Fruit fly (Drosophila melanogaster): Measurements from ENCODE around the gene Cpsf100.

Gene Cpsf100

DNA sequence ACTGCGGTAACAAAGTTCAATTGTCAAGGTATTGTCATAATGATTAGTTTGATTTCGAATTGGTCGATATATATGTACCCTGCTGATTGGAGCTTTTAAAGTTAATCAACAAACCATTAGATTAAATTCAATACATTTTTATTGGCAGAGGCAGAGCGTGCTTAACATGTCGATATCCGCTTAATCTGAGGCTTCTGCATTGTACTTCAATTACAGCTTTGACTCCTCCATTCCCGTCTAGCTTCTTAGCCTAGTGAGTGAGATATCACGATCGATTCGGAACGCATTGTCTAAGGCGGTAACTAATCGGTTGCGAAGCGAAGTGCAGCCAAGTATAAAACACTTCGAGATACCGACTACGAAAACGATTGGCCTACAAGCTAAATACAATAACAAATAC lies 1.8 kb upstream of the Cpsf100 start, which contains the start of gene Ssl2:
Ssl2 (minus strand) TSS at position 101 of the 400 bp plus-strand sequence.
- no peak for TF ChIP-seq toe (GFP tag; optimal IDR thresholded peaks at IDR 0.05)
- no peak for TF ChIP-seq tj (GFP tag; optimal IDR thresholded peaks at IDR 0.05)
- TF ChIP-seq CG12768 (GFP tag; optimal IDR thresholded peaks at IDR 0.05), result no peak
- TF ChIP-seq CG33017 (tag; optimal IDR thresholded peaks at IDR 0.05), result no peak
- TF ChIP-seq ovo (GFP tag; optimal IDR thresholded peaks at IDR 0.05), result no peak
- TF ChIP-seq cic (GFP tag; optimal IDR thresholded peaks at IDR 0.05), result no peak
- TF ChIP-seq CG7101 (tag; optimal IDR thresholded peaks at IDR 0.05), result no peak

DNA sequence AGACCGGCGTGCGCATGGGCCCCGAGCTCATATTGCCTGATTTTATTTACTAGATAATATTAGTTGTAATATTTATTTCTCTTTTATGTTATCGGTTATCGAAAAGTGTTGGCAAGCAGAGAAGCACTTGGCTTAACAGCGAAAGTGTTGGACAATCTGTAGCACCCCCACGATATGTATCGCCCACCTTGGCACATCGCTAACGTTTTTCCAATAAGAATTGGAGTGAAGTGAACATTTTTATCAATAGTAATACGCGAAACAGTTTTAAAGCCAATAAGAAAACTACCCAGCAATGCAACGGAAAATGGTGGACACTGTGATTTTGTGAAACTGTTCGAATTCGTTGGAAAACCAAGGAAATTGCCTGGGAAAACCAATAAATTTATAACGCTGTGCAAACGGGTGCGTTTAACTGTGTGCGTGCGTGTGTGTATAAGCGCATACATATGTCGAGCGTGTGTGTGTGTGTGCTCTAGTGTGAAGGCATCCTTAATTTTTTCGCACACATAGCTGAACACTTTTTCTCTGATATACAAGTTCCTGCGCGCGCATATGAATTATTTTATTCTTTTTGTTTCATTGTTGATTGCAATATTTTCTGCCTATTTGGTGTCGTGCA lies 4.7 kb downstream of the Cpsf100 start, which contains the start of the genes Slu7 and Pkc98E:
Slu7 (minus strand) TSS at position 112 of the 622 bp plus-strand sequence.
Pkc98E (plus strand) TSS at position 197 of the 622 bp plus-strand sequence.
- peak; percentile 79 for TF ChIP-seq CG12768 (GFP tag; optimal IDR thresholded peaks at IDR 0.05)
- peak; percentile 65 for TF ChIP-seq Clk (GFP tag; optimal IDR thresholded peaks at IDR 0.05)
- no peak for TF ChIP-seq tj (GFP tag; optimal IDR thresholded peaks at IDR 0.05)
- TF ChIP-seq Mnt (GFP tag; optimal IDR thresholded peaks at IDR 0.05), result peak; percentile 81
- peak; percentile 62 for TF ChIP-seq CG14711 (tag; optimal IDR thresholded peaks at IDR 0.05)
- TF ChIP-seq CG5204 (GFP tag; optimal IDR thresholded peaks at IDR 0.05), result peak; percentile 70
- TF ChIP-seq bab1 (GFP tag; optimal IDR thresholded peaks at IDR 0.05), result peak; percentile 66
- TF ChIP-seq CG1620 (GFP tag; optimal IDR thresholded peaks at IDR 0.05), result peak; percentile 90
- peak; percentile 65 for TF ChIP-seq toe (GFP tag; optimal IDR thresholded peaks at IDR 0.05)
- TF ChIP-seq pad (GFP tag; optimal IDR thresholded peaks at IDR 0.05), result peak; percentile 80
- peak; percentile 47 for TF ChIP-seq CG7045 (GFP tag; optimal IDR thresholded peaks at IDR 0.05)
- peak; percentile 87 for TF ChIP-seq Crg-1 (GFP tag; optimal IDR thresholded peaks at IDR 0.05)
- TF ChIP-seq cic (GFP tag; optimal IDR thresholded peaks at IDR 0.05), result peak; percentile 35
- TF ChIP-seq CG11617 (GFP tag; optimal IDR thresholded peaks at IDR 0.05), result peak; percentile 10
- peak; percentile 67 for TF ChIP-seq Hr96 (GFP tag; optimal IDR thresholded peaks at IDR 0.05)
- TF ChIP-seq CG7101 (tag; optimal IDR thresholded peaks at IDR 0.05), result peak; percentile 82
- TF ChIP-seq CG33017 (tag; optimal IDR thresholded peaks at IDR 0.05), result peak; percentile 37
- no peak for TF ChIP-seq kay (GFP tag; ENCODE audit: borderline replicate concordance)
- TF ChIP-seq cnc (optimal IDR thresholded peaks at IDR 0.05), result no peak
- peak; percentile 63 for TF ChIP-seq ovo (GFP tag; optimal IDR thresholded peaks at IDR 0.05)

- TF ChIP-seq tj (GFP tag; optimal IDR thresholded peaks at IDR 0.05), result peak; percentile 12
- TF ChIP-seq Crg-1 (GFP tag; optimal IDR thresholded peaks at IDR 0.05), result peak; percentile 71
- peak; percentile 4 for TF ChIP-seq ovo (GFP tag; optimal IDR thresholded peaks at IDR 0.05)
- peak; percentile 30 for TF ChIP-seq CG14711 (tag; optimal IDR thresholded peaks at IDR 0.05)
- TF ChIP-seq cic (GFP tag; optimal IDR thresholded peaks at IDR 0.05), result peak; percentile 21
- no peak for TF ChIP-seq bab1 (GFP tag; optimal IDR thresholded peaks at IDR 0.05)
- no peak for TF ChIP-seq kay (GFP tag; ENCODE audit: borderline replicate concordance)
- no peak for TF ChIP-seq Hr96 (GFP tag; optimal IDR thresholded peaks at IDR 0.05)
- peak; percentile 39 for TF ChIP-seq CG11617 (GFP tag; optimal IDR thresholded peaks at IDR 0.05)
- TF ChIP-seq CG12768 (GFP tag; optimal IDR thresholded peaks at IDR 0.05), result no peak
- TF ChIP-seq CG1620 (GFP tag; optimal IDR thresholded peaks at IDR 0.05), result peak; percentile 61
- TF ChIP-seq Clk (GFP tag; optimal IDR thresholded peaks at IDR 0.05), result no peak
- peak; percentile 47 for TF ChIP-seq Mnt (GFP tag; optimal IDR thresholded peaks at IDR 0.05)
- TF ChIP-seq pad (GFP tag; optimal IDR thresholded peaks at IDR 0.05), result peak; percentile 35
- peak; percentile 19 for TF ChIP-seq CG7045 (GFP tag; optimal IDR thresholded peaks at IDR 0.05)
- TF ChIP-seq CG7101 (tag; optimal IDR thresholded peaks at IDR 0.05), result no peak
- TF ChIP-seq CG33017 (tag; optimal IDR thresholded peaks at IDR 0.05), result no peak
- TF ChIP-seq cnc (optimal IDR thresholded peaks at IDR 0.05), result no peak
- no peak for TF ChIP-seq CG5204 (GFP tag; optimal IDR thresholded peaks at IDR 0.05)
- TF ChIP-seq toe (GFP tag; optimal IDR thresholded peaks at IDR 0.05), result no peak
These were observed 5.5 kb downstream of the Cpsf100 start for dm6 chr3R:29039704-29040430.

DNA sequence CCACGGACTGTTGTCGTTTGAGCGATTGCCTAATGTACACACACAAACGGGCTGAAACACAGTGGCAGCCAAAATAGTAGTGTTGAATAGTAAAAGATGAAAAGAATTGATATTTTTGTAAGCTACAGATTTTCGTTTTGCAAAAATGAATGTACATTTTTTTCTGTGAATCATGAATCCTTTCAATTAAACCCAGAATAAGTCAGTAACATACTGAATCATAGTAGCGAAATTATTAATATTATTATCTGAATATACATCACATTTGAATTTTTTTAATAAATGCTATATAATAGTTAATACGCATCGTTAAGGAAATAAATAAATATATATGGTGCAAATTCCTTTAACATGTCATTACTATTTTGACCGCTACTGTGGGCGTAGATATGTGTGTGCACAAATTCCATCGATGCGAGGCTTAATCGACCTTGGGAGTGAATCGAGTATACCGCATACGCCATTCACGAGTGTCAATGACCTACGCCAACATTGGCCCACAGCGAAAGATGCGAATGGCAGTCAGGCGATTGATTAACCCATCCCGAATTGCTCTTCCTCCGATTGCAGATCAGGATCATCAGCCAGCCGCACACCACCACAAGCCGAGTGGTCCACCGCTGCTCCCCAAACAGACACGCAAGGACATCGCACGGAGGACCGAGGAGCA lies 6.3 kb downstream of the Cpsf100 start:
- TF ChIP-seq ovo (GFP tag; optimal IDR thresholded peaks at IDR 0.05) (peak; percentile 10), Hr96 (GFP tag; optimal IDR thresholded peaks at IDR 0.05) (no peak), Crg-1 (GFP tag; optimal IDR thresholded peaks at IDR 0.05) (no peak), kay (GFP tag; ENCODE audit: borderline replicate concordance) (peak; percentile 53), tj (GFP tag; optimal IDR thresholded peaks at IDR 0.05) (no peak), pad (GFP tag; optimal IDR thresholded peaks at IDR 0.05) (no peak), CG1620 (GFP tag; optimal IDR thresholded peaks at IDR 0.05) (no peak), CG11617 (GFP tag; optimal IDR thresholded peaks at IDR 0.05) (peak; percentile 35), CG7101 (tag; optimal IDR thresholded peaks at IDR 0.05) (peak; percentile 56), CG5204 (GFP tag; optimal IDR thresholded peaks at IDR 0.05) (no peak), CG12768 (GFP tag; optimal IDR thresholded peaks at IDR 0.05) (peak; percentile 1), CG7045 (GFP tag; optimal IDR thresholded peaks at IDR 0.05) (peak; percentile 66), toe (GFP tag; optimal IDR thresholded peaks at IDR 0.05) (no peak), Mnt (GFP tag; optimal IDR thresholded peaks at IDR 0.05) (no peak), cic (GFP tag; optimal IDR thresholded peaks at IDR 0.05) (no peak), CG14711 (tag; optimal IDR thresholded peaks at IDR 0.05) (peak; percentile 66), CG33017 (tag; optimal IDR thresholded peaks at IDR 0.05) (peak; percentile 69), Clk (GFP tag; optimal IDR thresholded peaks at IDR 0.05) (no peak), bab1 (GFP tag; optimal IDR thresholded peaks at IDR 0.05) (no peak), cnc (optimal IDR thresholded peaks at IDR 0.05) (no peak)
